Worm (Caenorhabditis elegans): Measurements from ENCODE around the gene flcn-1.

flcn-1 gene

DNA sequence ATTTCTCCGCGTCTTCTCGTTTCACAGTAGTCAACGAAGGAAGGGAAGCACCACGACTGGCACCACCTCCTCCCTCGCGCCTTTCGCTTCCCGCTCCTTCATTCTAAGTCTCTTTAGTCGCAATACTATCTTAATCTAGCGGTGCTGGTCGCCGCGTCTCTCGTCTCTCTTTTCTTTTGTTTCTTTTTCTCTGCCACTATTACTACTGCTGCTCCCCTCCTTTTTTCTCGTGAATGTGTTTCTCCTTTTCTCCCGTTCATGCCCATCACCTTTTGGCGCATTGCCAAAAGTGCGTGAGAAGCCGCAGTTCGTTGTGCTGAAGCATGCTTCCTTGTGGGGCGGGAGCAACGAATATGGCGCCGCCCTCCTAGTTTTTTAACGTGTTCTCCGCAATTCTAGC lies 2.1 kb upstream of the flcn-1 start (continued):
- TF ChIP-seq lin-39 (tag; optimal IDR thresholded peaks at IDR 0.05) (no peak), lin-14 (GFP tag; optimal IDR thresholded peaks at IDR 0.05) (peak; percentile 93), nhr-71 (tag; optimal IDR thresholded peaks at IDR 0.05) (peak; percentile 67), lsy-2 (tag; optimal IDR thresholded peaks at IDR 0.05) (peak; percentile 26 to 77), jun-1 (tag; optimal IDR thresholded peaks at IDR 0.05) (peak; percentile 67), nhr-85 (tag) (peak; percentile 71), skn-1 (tag; optimal IDR thresholded peaks at IDR 0.05) (peak; percentile 76), nhr-77 (tag; optimal IDR thresholded peaks at IDR 0.05) (peak; percentile 56), ceh-8 (GFP tag; optimal IDR thresholded peaks at IDR 0.05) (no peak), snpc-4 (tag; optimal IDR thresholded peaks at IDR 0.05) (no peak), ama-1 (optimal IDR thresholded peaks at IDR 0.05) (peak; percentile 21), nhr-47 (tag; optimal IDR thresholded peaks at IDR 0.05) (peak; percentile 56), xbp-1 (tag; optimal IDR thresholded peaks at IDR 0.05) (peak; percentile 40), swsn-7 (tag; optimal IDR thresholded peaks at IDR 0.05) (peak; percentile 67), nhr-237 (tag; optimal IDR thresholded peaks at IDR 0.05) (no peak), fos-1 (tag; optimal IDR thresholded peaks at IDR 0.05) (no peak), F16B12.6 (tag; optimal IDR thresholded peaks at IDR 0.05) (no peak), C04F5.9 (tag; optimal IDR thresholded peaks at IDR 0.05) (peak; percentile 13), elt-3 (tag; optimal IDR thresholded peaks at IDR 0.05) (peak in 2 of 6 experiments; percentile 33 to 44), C34B4.2 (tag; optimal IDR thresholded peaks at IDR 0.05) (no peak), fkh-10 (GFP tag; optimal IDR thresholded peaks at IDR 0.05) (peak; percentile 59), nhr-19 (GFP tag; conservative IDR thresholded peaks at IDR 0.05) (peak; percentile 43)

DNA sequence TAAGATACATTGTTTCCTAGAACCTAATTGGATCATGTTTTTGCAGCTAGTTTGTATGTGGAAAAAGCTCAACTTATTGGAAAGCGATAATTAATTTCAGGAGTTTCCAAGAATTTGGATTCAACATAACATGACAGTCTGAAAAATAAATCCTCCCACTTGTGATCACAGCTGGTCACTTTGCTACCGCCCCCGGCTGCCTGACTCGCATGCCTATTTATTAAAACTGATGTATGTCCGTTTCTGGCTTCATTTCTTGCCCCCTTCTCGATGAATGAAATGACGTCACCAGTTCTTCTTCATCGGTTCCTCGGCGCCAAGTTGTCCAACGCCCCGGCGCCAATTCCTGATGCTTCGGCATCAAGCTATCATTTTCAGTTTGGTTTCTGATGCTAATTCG lies 1.5 kb upstream of the flcn-1 start:
- no peak for TF ChIP-seq nhr-12 (tag; optimal IDR thresholded peaks at IDR 0.05)
- peak; percentile 33 for TF ChIP-seq hlh-4 (tag; optimal IDR thresholded peaks at IDR 0.05)
- no peak for TF ChIP-seq nhr-71 (tag; optimal IDR thresholded peaks at IDR 0.05)
- peak in 1 of 2 experiments; percentile 10 for TF ChIP-seq ztf-11 (tag; optimal IDR thresholded peaks at IDR 0.05)
- no peak for TF ChIP-seq nhr-85 (tag)

DNA sequence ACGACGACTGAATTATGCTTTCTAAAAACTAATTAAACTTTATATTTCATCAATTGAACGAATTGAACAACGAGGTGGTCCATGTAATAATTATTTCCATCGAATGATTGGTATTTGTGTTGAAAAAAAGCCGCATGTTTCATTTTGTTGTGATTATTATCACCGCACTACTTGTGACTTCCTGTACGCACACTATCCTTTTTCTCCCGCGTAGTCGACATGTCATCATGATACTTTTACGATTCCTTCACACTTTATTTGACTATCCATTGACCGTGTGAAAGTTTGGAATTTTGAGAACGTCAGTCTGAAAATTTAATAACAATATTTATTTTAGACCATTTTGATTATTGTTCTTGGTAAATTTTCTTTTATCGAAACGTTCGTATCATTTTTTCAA lies 960 bp upstream of the flcn-1 start, which contains the start of gene F22D3.4:
Gene F22D3.4, minus strand, starts transcription at position 1 of the 400 bp plus-strand sequence.
- no peak for TF ChIP-seq nhr-76 (tag; optimal IDR thresholded peaks at IDR 0.05)
- TF ChIP-seq unc-98 (GFP tag; IDR thresholded peaks at IDR 0.05), result no peak
- no peak for TF ChIP-seq sup-37 (GFP tag; optimal IDR thresholded peaks at IDR 0.05)
- TF ChIP-seq xbp-1 (tag; optimal IDR thresholded peaks at IDR 0.05), result no peak
- TF ChIP-seq lin-35 (GFP tag; optimal IDR thresholded peaks at IDR 0.05), result peak in 1 of 2 experiments; percentile 30
- TF ChIP-seq blmp-1 (tag; optimal IDR thresholded peaks at IDR 0.05), result peak; percentile 14
- no peak for TF ChIP-seq pag-3 (tag; optimal IDR thresholded peaks at IDR 0.05; ENCODE audit: borderline replicate concordance, insufficient read depth)
- no peak for TF ChIP-seq C16A3.4 (tag; optimal IDR thresholded peaks at IDR 0.05)
- TF ChIP-seq tbx-2 (tag; optimal IDR thresholded peaks at IDR 0.05), result no peak

DNA sequence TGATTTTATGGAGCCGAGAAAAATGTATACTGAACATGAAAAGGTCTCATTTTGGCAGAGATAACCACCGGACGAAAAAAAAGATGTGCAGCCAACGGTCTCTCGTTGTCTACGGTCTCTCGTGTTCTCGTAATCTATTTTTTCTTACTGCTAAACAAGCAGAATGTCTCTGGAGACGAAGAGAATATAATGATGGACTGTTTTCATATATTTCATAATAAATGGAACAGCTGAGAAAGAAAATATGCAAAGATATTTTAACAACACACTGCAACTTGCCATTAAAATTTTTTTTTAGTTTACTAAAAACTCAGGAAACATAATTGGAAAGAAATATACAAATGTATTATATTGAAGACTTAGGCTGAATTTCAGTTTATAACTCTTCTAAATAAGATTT lies 1.5 kb downstream of the flcn-1 start:
- TF ChIP-seq ztf-11 (tag; optimal IDR thresholded peaks at IDR 0.05), result no peak
- no peak for TF ChIP-seq sup-37 (GFP tag; optimal IDR thresholded peaks at IDR 0.05)
- TF ChIP-seq sptf-1 (tag; optimal IDR thresholded peaks at IDR 0.05), result no peak
- TF ChIP-seq lsy-2 (tag; optimal IDR thresholded peaks at IDR 0.05), result no peak
- TF ChIP-seq fkh-8 (tag; optimal IDR thresholded peaks at IDR 0.05), result no peak
- no peak for TF ChIP-seq alr-1 (tag; optimal IDR thresholded peaks at IDR 0.05; ENCODE audit: borderline replicate concordance)
- no peak for TF ChIP-seq ceh-90 (tag; optimal IDR thresholded peaks at IDR 0.05)
- no peak for TF ChIP-seq nhr-77 (tag; optimal IDR thresholded peaks at IDR 0.05)
- TF ChIP-seq unc-62 (GFP tag; optimal IDR thresholded peaks at IDR 0.05), result no peak
- TF ChIP-seq unc-86 (tag; optimal IDR thresholded peaks at IDR 0.05), result no peak
- TF ChIP-seq isw-1 (GFP tag; IDR thresholded peaks at IDR 0.05), result no peak
- peak; percentile 1 for TF ChIP-seq nhr-71 (tag; optimal IDR thresholded peaks at IDR 0.05)
- no peak for TF ChIP-seq ets-5 (GFP tag; IDR thresholded peaks at IDR 0.05)
- no peak for TF ChIP-seq nhr-47 (tag; optimal IDR thresholded peaks at IDR 0.05)
- TF ChIP-seq skn-1 (tag; optimal IDR thresholded peaks at IDR 0.05), result no peak
- no peak for TF ChIP-seq F16B12.6 (tag; optimal IDR thresholded peaks at IDR 0.05)
- TF ChIP-seq efl-3 (GFP tag; optimal IDR thresholded peaks at IDR 0.05), result no peak
- TF ChIP-seq hpl-2 (GFP tag; optimal IDR thresholded peaks at IDR 0.05), result no peak
- no peak for TF ChIP-seq tbx-2 (tag; optimal IDR thresholded peaks at IDR 0.05)
- TF ChIP-seq nhr-20 (tag; optimal IDR thresholded peaks at IDR 0.05), result no peak
- no peak for TF ChIP-seq lin-15B (tag; optimal IDR thresholded peaks at IDR 0.05)
- no peak for TF ChIP-seq unc-30 (tag; optimal IDR thresholded peaks at IDR 0.05)
- TF ChIP-seq ztf-4 (tag; optimal IDR thresholded peaks at IDR 0.05), result no peak
- peak; percentile 19 for TF ChIP-seq snpc-4 (tag; optimal IDR thresholded peaks at IDR 0.05)
- TF ChIP-seq nhr-76 (tag; optimal IDR thresholded peaks at IDR 0.05), result no peak
- no peak for TF ChIP-seq nhr-11 (tag; optimal IDR thresholded peaks at IDR 0.05)
- TF ChIP-seq lin-14 (GFP tag; optimal IDR thresholded peaks at IDR 0.05), result peak; percentile 17

Measured in whole organism, L1 larva.